Worm (Caenorhabditis elegans) whole organism, L4 larva: ENCODE data around the gene lurp-2.

Source experiments
- ZK546.5 ChIP-seq, 2 experiments: sonication (generic microtip); optimal IDR thresholded peaks; 2 replicates each; lab custom pipeline; 2017; ENCODE audit warnings: missing biosample characterization in 2 of 2, missing genetic modification characterization in 2 of 2
- jun-1 ChIP-seq: fragments of 150-350 bp; optimal IDR thresholded peaks from 2 replicates; lab custom pipeline; 2014; ENCODE audit warnings: missing biosample characterization, missing genetic modification reagents, missing genetic modification characterization
- lin-15B ChIP-seq: fragments of 150-350 bp; sonication (generic microtip); optimal IDR thresholded peaks from 3 replicates; lab custom pipeline; 2014; ENCODE audit warnings: missing biosample characterization, missing genetic modification characterization
- nhr-25 ChIP-seq: sonication (generic microtip); optimal IDR thresholded peaks from 2 replicates; lab custom pipeline; 2017; ENCODE audit warnings: missing genetic modification characterization, mild to moderate bottlenecking, missing compliant biosample characterization, antibody characterized with exemption, moderate library complexity, borderline replicate concordance; ENCODE audit not compliant: insufficient read depth
- nhr-28 ChIP-seq: fragments of 150-350 bp; optimal IDR thresholded peaks from 2 replicates; lab custom pipeline; 2014; ENCODE audit warnings: missing biosample characterization, missing genetic modification characterization
- nhr-41 ChIP-seq: fragments of 200-800 bp; sonication (Bioruptor generic); IDR thresholded peaks from 2 replicates; pipeline ENCODE4 v1.3.6; 2022; ENCODE audit warnings: missing genetic modification reagents, missing genetic modification characterization, missing compliant biosample characterization
- skn-1 ChIP-seq: fragments of 150-350 bp; optimal IDR thresholded peaks from 2 replicates; lab custom pipeline; 2014; ENCODE audit warnings: missing biosample characterization, missing genetic modification characterization
- zag-1 ChIP-seq: fragments of 150-350 bp; optimal IDR thresholded peaks from 2 replicates; lab custom pipeline; 2014; ENCODE audit warnings: missing biosample characterization, missing genetic modification characterization
- ztf-11 ChIP-seq: fragments of 150-350 bp; optimal IDR thresholded peaks from 2 replicates; lab custom pipeline; 2014; ENCODE audit warnings: missing biosample characterization, missing genetic modification characterization

DNA sequence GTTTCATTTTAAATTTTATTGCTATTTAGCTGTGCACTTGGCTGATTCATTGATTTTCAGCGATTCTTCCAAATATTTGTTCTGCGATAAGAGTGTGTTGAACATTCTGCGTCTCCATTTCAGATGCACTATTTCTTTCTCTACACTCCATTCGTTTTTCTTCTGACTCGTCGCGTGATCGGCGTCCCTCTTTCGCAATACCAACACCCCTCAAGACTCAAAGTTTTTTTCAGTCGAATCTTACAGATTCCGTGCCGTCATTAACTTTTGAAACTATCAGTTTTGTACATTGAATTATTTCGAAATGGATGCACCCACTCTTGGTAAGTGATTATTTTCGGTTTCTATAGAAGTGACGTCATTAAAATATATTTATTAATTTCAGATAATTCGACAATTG lies 9.5 kb downstream of the lurp-2 start, which contains the start of gene frm-10:
- TF ChIP-seq nhr-25 (tag; lab: Kevin White, UChicago) (no peak), ztf-11 (tag; lab: Kevin White, UChicago) (no peak), nhr-28 (tag; lab: Kevin White, UChicago) (peak; percentile 94), nhr-41 (GFP tag; lab: Robert Waterston, UW) (no peak), jun-1 (peak; percentile 28), lin-15B (tag; lab: Kevin White, UChicago) (no peak), zag-1 (no peak), skn-1 (tag; lab: Kevin White, UChicago) (no peak), ZK546.5 (tag; optimal IDR thresholded peaks at IDR 0.05; lab: Kevin White, UChicago) (no peak)
